Worm (Caenorhabditis elegans) whole organism, L4 larva: ENCODE results near the gene F26F2.5.
"Not testable (repeated sequence)": the region's sequence is repeated elsewhere in the genome, so short reads cannot be mapped to it uniquely, and the experiment has no call there.

Experiments
- F44E2.7 ChIP-seq: fragments of 200-800 bp; sonication (Bioruptor generic); IDR thresholded peaks from 2 replicates; pipeline ENCODE4 v2.1.2; 2022; ENCODE audit warnings: missing genetic modification characterization, missing compliant biosample characterization
- R02D3.7 ChIP-seq: fragments of 150-350 bp; sonication (generic microtip); optimal IDR thresholded peaks from 3 replicates; lab custom pipeline; 2014; ENCODE audit warnings: missing biosample characterization, missing genetic modification characterization
- T20F7.1 ChIP-seq: fragments of 200-800 bp; sonication (Bioruptor generic); optimal IDR thresholded peaks from 2 replicates; lab custom pipeline; 2018; ENCODE audit warnings: mild to moderate bottlenecking, missing genetic modification characterization, missing compliant biosample characterization
- T26A8.4 ChIP-seq: fragments of 200-800 bp; sonication (Bioruptor generic); IDR thresholded peaks from 2 replicates; pipeline ENCODE4 v1.3.6; 2022; ENCODE audit warnings: missing genetic modification characterization, missing compliant biosample characterization
- Y5F2A.4 ChIP-seq: fragments of 200-800 bp; sonication (Bioruptor generic); optimal IDR thresholded peaks from 2 replicates; lab custom pipeline; 2018; ENCODE audit warnings: mild to moderate bottlenecking, missing genetic modification characterization, missing compliant biosample characterization
- ZK546.5 ChIP-seq, 2 experiments: sonication (generic microtip); optimal IDR thresholded peaks; 2 replicates each; lab custom pipeline; 2017; ENCODE audit warnings: missing biosample characterization in 2 of 2, missing genetic modification characterization in 2 of 2
- aha-1 ChIP-seq: fragments of 150-350 bp; peaks from one replicate; lab custom pipeline; 2014; ENCODE audit warnings: missing biosample characterization, missing genetic modification characterization
- ceh-20 ChIP-seq: fragments of 200-800 bp; sonication (Bioruptor generic); IDR thresholded peaks from 2 replicates; pipeline ENCODE4 v1.3.6; 2022; ENCODE audit warnings: missing genetic modification reagents, missing genetic modification characterization, missing compliant biosample characterization
- ceh-62 ChIP-seq: sonication (generic microtip); optimal IDR thresholded peaks from 2 replicates; lab custom pipeline; 2017; ENCODE audit warnings: missing biosample characterization, missing genetic modification characterization
- ceh-82 ChIP-seq: sonication (generic microtip); optimal IDR thresholded peaks from 2 replicates; lab custom pipeline; 2017; ENCODE audit warnings: missing biosample characterization, missing genetic modification characterization
- daf-12 ChIP-seq: fragments of 150-350 bp; optimal IDR thresholded peaks from 2 replicates; lab custom pipeline; 2014; ENCODE audit warnings: missing biosample characterization, missing genetic modification reagents, missing genetic modification characterization
- daf-16 ChIP-seq, 3 experiments: sonication (generic microtip); optimal IDR thresholded peaks; 2 replicates each; lab custom pipeline; 2016 to 2017; ENCODE audit warnings: missing genetic modification characterization in 3 of 3, missing genetic modification reagents in 3 of 3, mild to moderate bottlenecking in 2 of 3, missing compliant biosample characterization in 2 of 3, missing biosample characterization in 1 of 3, moderate library complexity in 1 of 3
- dmd-8 ChIP-seq: fragments of 200-800 bp; sonication (Bioruptor generic); IDR thresholded peaks from 2 replicates; pipeline ENCODE4 v1.3.6; 2022; ENCODE audit warnings: missing genetic modification characterization, missing compliant biosample characterization
- lin-15B ChIP-seq: fragments of 150-350 bp; sonication (generic microtip); optimal IDR thresholded peaks from 3 replicates; lab custom pipeline; 2014; ENCODE audit warnings: missing biosample characterization, missing genetic modification characterization
- mdt-29 ChIP-seq: fragments of 200-800 bp; sonication (Bioruptor generic); IDR thresholded peaks from 2 replicates; pipeline ENCODE4 v1.3.6; 2022; ENCODE audit warnings: missing genetic modification reagents, missing genetic modification characterization, missing compliant biosample characterization
- mep-1 ChIP-seq: fragments of 150-350 bp; sonication (generic microtip); optimal IDR thresholded peaks from 3 replicates; lab custom pipeline; 2014; ENCODE audit warnings: missing biosample characterization, missing genetic modification characterization
- nhr-11 ChIP-seq: fragments of 150-350 bp; optimal IDR thresholded peaks from 2 replicates; lab custom pipeline; 2014; ENCODE audit warnings: missing biosample characterization, missing genetic modification characterization
- nhr-42 ChIP-seq: fragments of 200-800 bp; sonication (Bioruptor generic); IDR thresholded peaks from 2 replicates; pipeline ENCODE4 v1.3.6; 2022; ENCODE audit warnings: missing genetic modification characterization, missing compliant biosample characterization
- nhr-6 ChIP-seq: fragments of 150-350 bp; optimal IDR thresholded peaks from 2 replicates; lab custom pipeline; 2014; ENCODE audit warnings: missing biosample characterization, missing genetic modification characterization
- saeg-2 ChIP-seq: fragments of 200-800 bp; sonication (Bioruptor generic); IDR thresholded peaks from 2 replicates; pipeline ENCODE4 v1.3.6; 2022; ENCODE audit warnings: missing genetic modification reagents, missing genetic modification characterization, missing compliant biosample characterization
- set-16 ChIP-seq: fragments of 200-800 bp; sonication (Bioruptor generic); IDR thresholded peaks from 2 replicates; pipeline ENCODE4 v1.3.6; 2022; ENCODE audit warnings: missing genetic modification reagents, missing genetic modification characterization, missing compliant biosample characterization
- spr-1 ChIP-seq: sonication (generic microtip); optimal IDR thresholded peaks from 2 replicates; lab custom pipeline; 2016; ENCODE audit warnings: mild to moderate bottlenecking, missing genetic modification characterization, missing compliant biosample characterization
- unc-39 ChIP-seq: sonication (generic microtip); optimal IDR thresholded peaks from 2 replicates; lab custom pipeline; 2017; ENCODE audit warnings: missing biosample characterization, missing genetic modification characterization
- unc-62 ChIP-seq, 3 experiments: fragments of 150-350 bp in 1 of 3; sonication (generic microtip); optimal IDR thresholded peaks in 2 of 3; peaks in 1 of 3; 1 replicate in 1 of 3; 2 replicates in 2 of 3; lab custom pipeline; 2014 to 2017; ENCODE audit warnings: missing biosample characterization in 3 of 3, missing genetic modification characterization in 3 of 3, missing genetic modification reagents in 3 of 3, missing genotype in 1 of 3
- zag-1 ChIP-seq: fragments of 150-350 bp; optimal IDR thresholded peaks from 2 replicates; lab custom pipeline; 2014; ENCODE audit warnings: missing biosample characterization, missing genetic modification characterization
- ztf-11 ChIP-seq: fragments of 150-350 bp; optimal IDR thresholded peaks from 2 replicates; lab custom pipeline; 2014; ENCODE audit warnings: missing biosample characterization, missing genetic modification characterization

F26F2.5 gene

ce11 chrV:20561795-20562194, 11.7 kb upstream of the F26F2.5 start, which contains the start of gene F26F2.1:
TSS of gene F26F2.1 (minus strand) at chrV:20561895.
- TF ChIP-seq T26A8.4 (GFP tag; lab: Robert Waterston, UW) (no peak), mep-1 (no peak), mdt-29 (no peak), ztf-11 (no peak), nhr-42 (GFP tag; lab: Robert Waterston, UW) (no peak), set-16 (GFP tag; lab: Robert Waterston, UW) (no peak), Y5F2A.4 (GFP tag; lab: Kevin White, UChicago) (no peak), ceh-20 (GFP tag; lab: Robert Waterston, UW) (no peak), daf-12 (tag; lab: Kevin White, UChicago) (no peak), daf-16 (GFP tag; optimal IDR thresholded peaks at IDR 0.05; lab: Kevin White, UChicago) (no peak), daf-16 (tag; optimal IDR thresholded peaks at IDR 0.05; lab: Kevin White, UChicago) (no peak), nhr-11 (tag; lab: Kevin White, UChicago) (no peak)
- TF ChIP-seq, all 104 proteins: peak for 0

DNA sequence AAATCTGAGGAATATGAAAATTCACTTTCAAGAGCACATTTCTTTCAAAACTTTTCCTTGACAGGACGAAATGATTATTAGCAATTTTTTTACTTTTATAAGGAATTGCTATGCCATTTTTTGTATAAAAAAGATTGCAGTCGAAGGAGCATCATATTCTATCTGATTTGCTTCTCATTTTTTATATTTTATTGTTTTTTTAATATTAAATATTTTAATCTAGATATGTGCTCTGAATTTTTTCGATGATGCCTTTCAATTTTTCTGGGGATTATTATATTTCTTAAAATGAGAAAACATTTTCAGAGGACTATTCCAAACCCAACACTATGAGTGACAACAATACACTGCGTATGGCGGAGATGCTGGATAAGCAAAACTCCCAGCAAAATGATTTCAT, 9.4 kb upstream of the F26F2.5 start, which contains the start of gene F26F2.13:
Gene F26F2.13, plus strand, starts transcription at position 301 of the 400 bp plus-strand sequence.
- not testable (repeated sequence) for TF ChIP-seq ceh-82 (tag; lab: Kevin White, UChicago); ZK546.5 (tag; optimal IDR thresholded peaks at IDR 0.05; lab: Kevin White, UChicago); lin-15B (tag; lab: Kevin White, UChicago)

DNA sequence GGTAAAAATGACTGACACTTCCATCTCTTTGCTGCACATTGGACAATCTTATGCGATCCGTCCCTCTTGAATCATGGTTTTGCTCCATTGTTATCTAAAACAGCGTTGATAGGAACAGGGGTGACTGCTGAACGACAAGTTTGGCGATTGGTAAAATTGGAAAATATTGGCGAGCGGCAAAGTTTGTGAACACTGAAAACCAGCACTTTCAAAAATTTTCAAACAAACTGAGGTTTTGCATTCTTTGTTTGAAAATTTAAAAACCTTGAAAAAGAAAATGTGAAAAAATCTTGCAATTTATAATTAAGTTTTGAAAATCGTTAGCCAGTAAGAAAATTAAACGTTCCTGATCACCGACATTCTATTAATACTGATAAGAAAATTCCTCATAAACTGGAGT, 7.0 kb upstream of the F26F2.5 start, which contains the start of gene F26F2.3:
Gene F26F2.3, minus strand, starts transcription at position 101 of the 400 bp plus-strand sequence.
- TF ChIP-seq aha-1 (tag; lab: Kevin White, UChicago) (no peak), T20F7.1 (GFP tag; lab: Kevin White, UChicago) (no peak), ceh-62 (tag; lab: Kevin White, UChicago) (no peak), dmd-8 (GFP tag; lab: Robert Waterston, UW) (no peak), spr-1 (tag; lab: Kevin White, UChicago) (no peak), nhr-6 (tag; lab: Kevin White, UChicago) (no peak)

DNA sequence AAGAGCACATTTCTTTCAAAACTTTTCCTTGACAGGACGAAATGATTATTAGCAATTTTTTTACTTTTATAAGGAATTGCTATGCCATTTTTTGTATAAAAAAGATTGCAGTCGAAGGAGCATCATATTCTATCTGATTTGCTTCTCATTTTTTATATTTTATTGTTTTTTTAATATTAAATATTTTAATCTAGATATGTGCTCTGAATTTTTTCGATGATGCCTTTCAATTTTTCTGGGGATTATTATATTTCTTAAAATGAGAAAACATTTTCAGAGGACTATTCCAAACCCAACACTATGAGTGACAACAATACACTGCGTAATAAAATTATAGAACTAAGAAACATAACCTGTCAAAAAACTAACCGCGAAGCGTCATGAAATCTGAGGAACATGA, 4.5 kb upstream of the F26F2.5 start, which contains the start of gene F26F2.4:
Gene F26F2.4, plus strand, starts transcription at position 301 of the 400 bp plus-strand sequence.
- not testable (repeated sequence) for TF ChIP-seq ceh-20 (GFP tag; lab: Robert Waterston, UW); unc-39 (tag; lab: Kevin White, UChicago); saeg-2 (GFP tag; lab: Robert Waterston, UW)

DNA sequence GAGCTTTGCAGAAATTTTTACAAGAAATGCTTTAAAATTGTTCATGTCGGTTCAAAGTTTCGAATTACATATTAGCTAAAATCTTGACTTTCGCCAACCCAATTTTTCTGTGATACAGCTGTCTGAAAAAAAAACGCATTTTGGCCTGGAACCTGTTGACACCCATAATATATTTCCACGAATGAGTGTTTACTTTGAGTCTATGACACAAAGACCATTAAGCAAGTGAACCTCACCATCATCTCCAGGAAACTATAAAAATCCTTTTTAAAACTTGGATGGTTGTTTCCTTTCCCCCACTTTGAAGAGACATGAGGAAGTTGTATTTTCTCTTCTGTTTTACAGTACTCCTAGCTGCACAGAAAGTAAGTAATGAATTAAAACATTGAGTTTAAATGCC, 822 bp downstream of the F26F2.5 start, which contains the start of gene clec-263:
Gene clec-263, plus strand, starts transcription at position 301 of the 400 bp plus-strand sequence.
- TF ChIP-seq unc-62 (GFP tag; optimal IDR thresholded peaks at IDR 0.05 in 1 of 2; lab: Kevin White, UChicago) (peak in 1 of 2 experiments; percentile 11), unc-62 (tag; optimal IDR thresholded peaks at IDR 0.05; lab: Kevin White, UChicago) (no peak), F44E2.7 (GFP tag; lab: Robert Waterston, UW) (no peak)
- TF ChIP-seq, all 104 proteins: peak for 1

DNA sequence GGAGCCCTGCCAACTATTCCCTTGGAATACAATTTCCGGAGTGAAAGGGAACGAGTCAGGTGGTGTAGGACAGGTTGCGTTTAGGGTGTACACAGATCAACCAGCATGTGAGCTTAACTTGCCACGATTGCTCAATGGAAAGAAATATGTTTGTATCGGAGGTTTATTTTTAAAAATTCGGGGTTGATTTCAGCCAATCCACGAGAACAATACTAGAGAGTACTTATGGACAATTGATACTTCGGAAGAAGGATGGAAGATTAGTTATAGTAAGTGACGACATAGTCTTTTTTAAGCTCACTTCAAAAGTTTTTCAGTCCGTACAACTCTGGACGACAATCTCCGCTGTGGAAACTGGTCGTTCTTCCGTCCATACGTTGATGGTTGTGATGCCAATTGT, 1.4 kb downstream of the F26F2.5 start:
- TF ChIP-seq ceh-62 (tag; lab: Kevin White, UChicago) (no peak), dmd-8 (GFP tag; lab: Robert Waterston, UW) (no peak), aha-1 (tag; lab: Kevin White, UChicago) (no peak), spr-1 (tag; lab: Kevin White, UChicago) (no peak), daf-12 (tag; lab: Kevin White, UChicago) (no peak), R02D3.7 (tag; lab: Kevin White, UChicago) (no peak), unc-62 (GFP tag; optimal IDR thresholded peaks at IDR 0.05 in 1 of 2; lab: Kevin White, UChicago) (peak in 1 of 2 experiments; percentile 97), unc-62 (tag; optimal IDR thresholded peaks at IDR 0.05; lab: Kevin White, UChicago) (no peak)

DNA sequence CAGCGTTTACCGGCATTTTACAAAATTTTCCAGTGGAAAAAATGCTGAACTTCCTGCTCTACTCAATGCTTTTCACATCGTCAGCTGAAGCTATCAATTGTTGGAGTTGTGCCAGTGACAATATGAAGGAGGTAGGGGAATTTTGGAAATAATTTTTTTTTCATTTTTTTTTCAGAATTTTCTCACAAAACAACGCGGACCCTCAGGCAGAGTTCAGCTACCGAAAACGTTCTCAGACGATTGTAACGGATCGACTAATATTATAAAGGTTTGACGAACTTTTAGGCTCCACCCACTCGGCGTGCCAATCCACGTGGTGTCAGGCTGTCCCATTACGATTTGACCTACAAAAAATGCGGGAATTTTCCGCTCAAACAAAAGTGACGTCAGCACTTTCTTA, 6.0 kb downstream of the F26F2.5 start, which contains the start of gene F26F2.8:
Gene F26F2.8, plus strand, starts transcription at position 13 of the 400 bp plus-strand sequence.
- TF ChIP-seq aha-1 (tag; lab: Kevin White, UChicago) (peak; percentile 90), zag-1 (no peak)
- TF ChIP-seq, all 104 proteins: peak for 1
